1 fruit fly cellular context compared by ENCODE assay signal in the genomic region with DNA sequence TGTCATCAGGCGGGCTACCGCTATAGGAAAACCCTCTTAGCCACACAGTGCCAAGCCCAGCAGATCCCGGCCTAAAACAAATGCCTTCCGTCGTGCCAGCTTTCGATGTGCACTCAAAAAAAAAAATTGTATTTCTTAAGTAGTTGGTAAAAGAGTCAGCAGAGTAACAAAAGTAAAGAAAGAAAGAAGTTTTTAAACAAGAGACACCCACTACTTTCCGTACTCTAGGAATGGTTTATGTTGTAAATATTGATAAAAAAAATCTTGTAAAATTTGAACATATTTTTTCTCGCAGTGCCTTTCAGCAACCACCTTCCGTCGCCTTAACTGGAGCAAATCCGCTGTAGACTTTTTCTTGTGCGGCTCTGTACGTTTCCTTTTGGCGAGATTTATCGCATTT.
TF ChIP-seq lines count a peak whose summit lies in the region.

No protein-coding gene starts in this region.

TF ChIP-seq in whole organism, embryonic, 481 proteins besides CTCF, POLR2A, EP300 and RAD21 (continued from another document and continues in another):
- TF ChIP-seq CG15269 (tag; optimal IDR thresholded peaks at IDR 0.05; lab: Kevin White, UChicago) = peak; percentile 56
- no peak for TF ChIP-seq CG6272 (GFP tag; IDR thresholded peaks at IDR 0.05; lab: Robert Waterston, UW)
- TF ChIP-seq salm (tag; optimal IDR thresholded peaks at IDR 0.05; lab: Kevin White, UChicago) = no peak
- no peak for TF ChIP-seq CG12299 (tag; optimal IDR thresholded peaks at IDR 0.05; lab: Kevin White, UChicago)
- no peak for TF ChIP-seq CG1647 (GFP tag; optimal IDR thresholded peaks at IDR 0.05; lab: Kevin White, UChicago)
- TF ChIP-seq Bgb (GFP tag; IDR thresholded peaks at IDR 0.05; lab: Robert Waterston, UW; ENCODE audit: partially characterized antibody) = no peak
- no peak for TF ChIP-seq Hr39 (optimal IDR thresholded peaks at IDR 0.05; lab: Kevin White, UChicago)
- TF ChIP-seq gsb-n (tag; optimal IDR thresholded peaks at IDR 0.05; lab: Kevin White, UChicago) = peak; percentile 4
- no peak for TF ChIP-seq CG2889 (GFP tag; IDR thresholded peaks at IDR 0.05; lab: Robert Waterston, UW)
- peak; percentile 51 for TF ChIP-seq CG4820 (GFP tag; optimal IDR thresholded peaks at IDR 0.05; lab: Kevin White, UChicago)
- no peak for TF ChIP-seq CG4360 (GFP tag; IDR thresholded peaks at IDR 0.05; lab: Robert Waterston, UW)
- TF ChIP-seq hth (optimal IDR thresholded peaks at IDR 0.05; lab: Kevin White, UChicago) = no peak
- no peak for TF ChIP-seq hkb (optimal IDR thresholded peaks at IDR 0.05; lab: Kevin White, UChicago)
- peak; percentile 66 for TF ChIP-seq hkb (GFP tag; IDR thresholded peaks at IDR 0.05; lab: Robert Waterston, UW)
- no peak for TF ChIP-seq Kr (GFP tag; optimal IDR thresholded peaks at IDR 0.05; lab: Kevin White, UChicago)
- TF ChIP-seq ranshi (GFP tag; IDR thresholded peaks at IDR 0.05; lab: Robert Waterston, UW) = 0 out of 2 replicates have a peak, but pooled peaks have one; percentile 39
- TF ChIP-seq CG13424 (tag; optimal IDR thresholded peaks at IDR 0.05; lab: Kevin White, UChicago) = peak; percentile 58
- TF ChIP-seq seq (GFP tag; IDR thresholded peaks at IDR 0.05; lab: Robert Waterston, UW) = peak; percentile 19; the same call in 1 of the 2 replicates
- no peak for TF ChIP-seq CG11696 (GFP tag; IDR thresholded peaks at IDR 0.05; lab: Robert Waterston, UW)
- no peak for TF ChIP-seq bowl (GFP tag; IDR thresholded peaks at IDR 0.05; lab: Robert Waterston, UW)
- TF ChIP-seq CG7839 (tag; optimal IDR thresholded peaks at IDR 0.05; lab: Kevin White, UChicago) = peak; percentile 68
- TF ChIP-seq Nf-YC (tag; optimal IDR thresholded peaks at IDR 0.05; lab: Kevin White, UChicago) = no peak
- no peak for TF ChIP-seq Sin3A (optimal IDR thresholded peaks at IDR 0.05; lab: Kevin White, UChicago)
- no peak for TF ChIP-seq Dref (GFP tag; IDR thresholded peaks at IDR 0.05; lab: Robert Waterston, UW)
- TF ChIP-seq CG7928 (GFP tag; optimal IDR thresholded peaks at IDR 0.05; lab: Kevin White, UChicago) = no peak
- no peak for TF ChIP-seq danr (GFP tag; IDR thresholded peaks at IDR 0.05; lab: Robert Waterston, UW)
- TF ChIP-seq nerfin-1 (tag; optimal IDR thresholded peaks at IDR 0.05; lab: Kevin White, UChicago) = no peak
- no peak for TF ChIP-seq Rfx (GFP tag; IDR thresholded peaks at IDR 0.05; lab: Robert Waterston, UW)
- TF ChIP-seq chinmo (GFP tag; IDR thresholded peaks at IDR 0.05; lab: Robert Waterston, UW; ENCODE audit: partially characterized antibody) = no peak
- peak; percentile 23 for TF ChIP-seq CG15514 (GFP tag; optimal IDR thresholded peaks at IDR 0.05; lab: Kevin White, UChicago)
- no peak for TF ChIP-seq TFAM (GFP tag; optimal IDR thresholded peaks at IDR 0.05; lab: Kevin White, UChicago)
- TF ChIP-seq Rx (GFP tag; IDR thresholded peaks at IDR 0.05; lab: Robert Waterston, UW) = no peak
- no peak for TF ChIP-seq knrl (GFP tag; IDR thresholded peaks at IDR 0.05; lab: Robert Waterston, UW; ENCODE audit: partially characterized antibody)
- no peak for TF ChIP-seq HLHmδ (GFP tag; optimal IDR thresholded peaks at IDR 0.05; lab: Kevin White, UChicago)
- TF ChIP-seq CG3726 (GFP tag; IDR thresholded peaks at IDR 0.05; lab: Robert Waterston, UW) = no peak
- peak; percentile 4 for TF ChIP-seq CG9437 (GFP tag; optimal IDR thresholded peaks at IDR 0.05; lab: Kevin White, UChicago)
- peak; percentile 54 for TF ChIP-seq slbo (GFP tag; IDR thresholded peaks at IDR 0.05; lab: Robert Waterston, UW)
- TF ChIP-seq HLH4C (GFP tag; IDR thresholded peaks at IDR 0.05; lab: Robert Waterston, UW; ENCODE audit: partially characterized antibody) = no peak
- TF ChIP-seq dimm (GFP tag; IDR thresholded peaks at IDR 0.05; lab: Robert Waterston, UW) = no peak
- TF ChIP-seq Max (GFP tag; optimal IDR thresholded peaks at IDR 0.05; lab: Kevin White, UChicago) = no peak
- TF ChIP-seq Sox100B (GFP tag; optimal IDR thresholded peaks at IDR 0.05; lab: Kevin White, UChicago) = peak; percentile 38
- no peak for TF ChIP-seq GATAe (GFP tag; conservative IDR thresholded peaks at IDR 0.05; lab: Robert Waterston, UW)
- no peak for TF ChIP-seq amos (GFP tag; IDR thresholded peaks at IDR 0.05; lab: Robert Waterston, UW; ENCODE audit: partially characterized antibody)
- no peak for TF ChIP-seq CG10321 (GFP tag; IDR thresholded peaks at IDR 0.05; lab: Robert Waterston, UW)
- no peak for TF ChIP-seq luna (GFP tag; optimal IDR thresholded peaks at IDR 0.05; lab: Kevin White, UChicago)
- no peak for TF ChIP-seq CG11085 (GFP tag; IDR thresholded peaks at IDR 0.05; lab: Robert Waterston, UW)
- no peak for TF ChIP-seq sna (GFP tag; IDR thresholded peaks at IDR 0.05; lab: Robert Waterston, UW; ENCODE audit: partially characterized antibody)
- TF ChIP-seq CG2678 (tag; optimal IDR thresholded peaks at IDR 0.05; lab: Kevin White, UChicago) = peak; percentile 66
- TF ChIP-seq CG8290 (GFP tag; optimal IDR thresholded peaks at IDR 0.05; lab: Kevin White, UChicago) = no peak
- no peak for TF ChIP-seq CG8290 (tag; optimal IDR thresholded peaks at IDR 0.05; lab: Kevin White, UChicago)
- TF ChIP-seq HmgZ (tag; optimal IDR thresholded peaks at IDR 0.05; lab: Kevin White, UChicago) = no peak
- TF ChIP-seq CG11695 (GFP tag; IDR thresholded peaks at IDR 0.05; lab: Robert Waterston, UW) = no peak
- TF ChIP-seq Ada2b (GFP tag; IDR thresholded peaks at IDR 0.05; lab: Robert Waterston, UW) = no peak; the same call in 1 of the 2 replicates
- TF ChIP-seq gfzf (GFP tag; optimal IDR thresholded peaks at IDR 0.05; lab: Kevin White, UChicago) = no peak
- TF ChIP-seq Poxn (GFP tag; IDR thresholded peaks at IDR 0.05; lab: Robert Waterston, UW) = no peak
- peak; percentile 25 for TF ChIP-seq CG10209 (GFP tag; optimal IDR thresholded peaks at IDR 0.05; lab: Kevin White, UChicago)
- TF ChIP-seq CG4707 (GFP tag; optimal IDR thresholded peaks at IDR 0.05; lab: Kevin White, UChicago) = no peak
- TF ChIP-seq HmgD (GFP tag; optimal IDR thresholded peaks at IDR 0.05; lab: Kevin White, UChicago) = no peak
- no peak for TF ChIP-seq fu2 (GFP tag; optimal IDR thresholded peaks at IDR 0.05; lab: Kevin White, UChicago)
- peak; percentile 20 for TF ChIP-seq NC2β (GFP tag; optimal IDR thresholded peaks at IDR 0.05; lab: Kevin White, UChicago)
- TF ChIP-seq CG2120 (GFP tag; optimal IDR thresholded peaks at IDR 0.05; lab: Kevin White, UChicago) = peak; percentile 64
- TF ChIP-seq Fer2 (tag; optimal IDR thresholded peaks at IDR 0.05; lab: Kevin White, UChicago) = no peak
- TF ChIP-seq CG13894 (tag; optimal IDR thresholded peaks at IDR 0.05; lab: Kevin White, UChicago) = no peak
- TF ChIP-seq crc (GFP tag; optimal IDR thresholded peaks at IDR 0.05; lab: Kevin White, UChicago) = peak; percentile 17
- TF ChIP-seq CG15601 (tag; optimal IDR thresholded peaks at IDR 0.05; lab: Kevin White, UChicago) = peak; percentile 17
- TF ChIP-seq crol (GFP tag; IDR thresholded peaks at IDR 0.05; lab: Robert Waterston, UW) = no peak
- no peak for TF ChIP-seq usp (GFP tag; optimal IDR thresholded peaks at IDR 0.05; lab: Kevin White, UChicago)
- peak; percentile 34 for TF ChIP-seq fd96Cb (tag; optimal IDR thresholded peaks at IDR 0.05; lab: Kevin White, UChicago)
- no peak for TF ChIP-seq gsb (GFP tag; IDR thresholded peaks at IDR 0.05; lab: Robert Waterston, UW)
- TF ChIP-seq CG6813 (GFP tag; optimal IDR thresholded peaks at IDR 0.05; lab: Kevin White, UChicago) = peak; percentile 40
- no peak for TF ChIP-seq CG14667 (GFP tag; IDR thresholded peaks at IDR 0.05; lab: Robert Waterston, UW)
- TF ChIP-seq CG12659 (GFP tag; optimal IDR thresholded peaks at IDR 0.05; lab: Kevin White, UChicago) = peak; percentile 17
- TF ChIP-seq Sry-δ (GFP tag; optimal IDR thresholded peaks at IDR 0.05; lab: Kevin White, UChicago) = no peak
- peak; percentile 48 for TF ChIP-seq Sox102F (GFP tag; optimal IDR thresholded peaks at IDR 0.05; lab: Kevin White, UChicago)
- no peak for TF ChIP-seq abd-A (tag; optimal IDR thresholded peaks at IDR 0.05; lab: Kevin White, UChicago)
- TF ChIP-seq prd (optimal IDR thresholded peaks at IDR 0.05; lab: Kevin White, UChicago) = no peak
- TF ChIP-seq prd (GFP tag; IDR thresholded peaks at IDR 0.05; lab: Robert Waterston, UW) = peak; percentile 57; the same call in 1 of the 3 replicates
- TF ChIP-seq Tbp (GFP tag; optimal IDR thresholded peaks at IDR 0.05; lab: Kevin White, UChicago) = no peak
- TF ChIP-seq CG7357 (GFP tag; IDR thresholded peaks at IDR 0.05; lab: Robert Waterston, UW) = no peak
- TF ChIP-seq her (GFP tag; optimal IDR thresholded peaks at IDR 0.05; lab: Kevin White, UChicago) = peak; percentile 19
- no peak for TF ChIP-seq CG1024 (GFP tag; IDR thresholded peaks at IDR 0.05; lab: Robert Waterston, UW)
- peak; percentile 51 for TF ChIP-seq CG17829 (tag; optimal IDR thresholded peaks at IDR 0.05; lab: Kevin White, UChicago)
- TF ChIP-seq peb (GFP tag; IDR thresholded peaks at IDR 0.05; lab: Robert Waterston, UW) = no peak
- no peak for TF ChIP-seq H15 (GFP tag; IDR thresholded peaks at IDR 0.05; lab: Robert Waterston, UW)
- TF ChIP-seq caup (GFP tag; optimal IDR thresholded peaks at IDR 0.05; lab: Kevin White, UChicago; ENCODE audit: severe bottlenecking) = peak; percentile 47
- TF ChIP-seq CG13287 (GFP tag; IDR thresholded peaks at IDR 0.05; lab: Robert Waterston, UW; ENCODE audit: partially characterized antibody) = no peak
- no peak for TF ChIP-seq Nf-YA (GFP tag; IDR thresholded peaks at IDR 0.05; lab: Robert Waterston, UW)
- TF ChIP-seq Doc3 (GFP tag; IDR thresholded peaks at IDR 0.05; lab: Robert Waterston, UW; ENCODE audit: partially characterized antibody) = no peak
- no peak for TF ChIP-seq ash1 (GFP tag; optimal IDR thresholded peaks at IDR 0.05; lab: Kevin White, UChicago)
- peak; percentile 11 for TF ChIP-seq CG2875 (GFP tag; optimal IDR thresholded peaks at IDR 0.05; lab: Kevin White, UChicago)
- peak; percentile 57 for TF ChIP-seq phol (tag; optimal IDR thresholded peaks at IDR 0.05; lab: Kevin White, UChicago)
- peak; percentile 55 for TF ChIP-seq Atf6 (GFP tag; IDR thresholded peaks at IDR 0.05; lab: Robert Waterston, UW)
- no peak for TF ChIP-seq Lpt (GFP tag; optimal IDR thresholded peaks at IDR 0.05; lab: Kevin White, UChicago)
- TF ChIP-seq Fer1 (GFP tag; optimal IDR thresholded peaks at IDR 0.05; lab: Kevin White, UChicago) = peak; percentile 66
- TF ChIP-seq CG13123 (GFP tag; optimal IDR thresholded peaks at IDR 0.05; lab: Kevin White, UChicago) = no peak
- TF ChIP-seq en (GFP tag; optimal IDR thresholded peaks at IDR 0.05; lab: Kevin White, UChicago) = peak; percentile 26
- TF ChIP-seq CG3995 (GFP tag; optimal IDR thresholded peaks at IDR 0.05; lab: Kevin White, UChicago) = no peak
- TF ChIP-seq gcm2 (GFP tag; optimal IDR thresholded peaks at IDR 0.05; lab: Kevin White, UChicago) = peak; percentile 8
- no peak for TF ChIP-seq Adf1 (GFP tag; IDR thresholded peaks at IDR 0.05; lab: Robert Waterston, UW)
- peak; percentile 73 for TF ChIP-seq row (GFP tag; IDR thresholded peaks at IDR 0.05; lab: Robert Waterston, UW)
- TF ChIP-seq Oli (tag; optimal IDR thresholded peaks at IDR 0.05; lab: Kevin White, UChicago) = peak; percentile 61
- TF ChIP-seq CG8924 (tag; optimal IDR thresholded peaks at IDR 0.05; lab: Kevin White, UChicago) = peak; percentile 55
- peak; percentile 42 for TF ChIP-seq nmo (GFP tag; optimal IDR thresholded peaks at IDR 0.05; lab: Kevin White, UChicago)
- TF ChIP-seq onecut (GFP tag; IDR thresholded peaks at IDR 0.05; lab: Robert Waterston, UW) = no peak
- peak; percentile 58; the same call in 1 of the 2 replicates for TF ChIP-seq vvl (GFP tag; IDR thresholded peaks at IDR 0.05; lab: Robert Waterston, UW)
- TF ChIP-seq tup (GFP tag; optimal IDR thresholded peaks at IDR 0.05; lab: Kevin White, UChicago) = peak; percentile 19
- no peak for TF ChIP-seq YL-1 (GFP tag; optimal IDR thresholded peaks at IDR 0.05; lab: Kevin White, UChicago)
- TF ChIP-seq CG6689 (GFP tag; IDR thresholded peaks at IDR 0.05; lab: Robert Waterston, UW) = peak; percentile 35
- TF ChIP-seq Hmx (GFP tag; optimal IDR thresholded peaks at IDR 0.05; lab: Kevin White, UChicago) = no peak
- TF ChIP-seq CG7271 (tag; optimal IDR thresholded peaks at IDR 0.05; lab: Kevin White, UChicago) = no peak
- no peak for TF ChIP-seq CG15073 (GFP tag; optimal IDR thresholded peaks at IDR 0.05; lab: Kevin White, UChicago)
- peak; percentile 46 for TF ChIP-seq az2 (GFP tag; optimal IDR thresholded peaks at IDR 0.05; lab: Kevin White, UChicago)
- TF ChIP-seq Antp (GFP tag; optimal IDR thresholded peaks at IDR 0.05; lab: Kevin White, UChicago) = no peak
- 0 out of 3 replicates have a peak, but pooled peaks have one; percentile 35 for TF ChIP-seq CG11093 (GFP tag; IDR thresholded peaks at IDR 0.05; lab: Robert Waterston, UW)
- no peak for TF ChIP-seq emc (GFP tag; optimal IDR thresholded peaks at IDR 0.05; lab: Kevin White, UChicago)
- TF ChIP-seq Oaz (GFP tag; IDR thresholded peaks at IDR 0.05; lab: Robert Waterston, UW) = no peak
- no peak for TF ChIP-seq C15 (GFP tag; IDR thresholded peaks at IDR 0.05; lab: Robert Waterston, UW)
- peak; percentile 52 for TF ChIP-seq CG13624 (GFP tag; optimal IDR thresholded peaks at IDR 0.05; lab: Kevin White, UChicago)
- no peak for TF ChIP-seq CG14014 (GFP tag; IDR thresholded peaks at IDR 0.05; lab: Robert Waterston, UW)
- TF ChIP-seq CG1529 (GFP tag; optimal IDR thresholded peaks at IDR 0.05; lab: Kevin White, UChicago) = peak; percentile 9
- TF ChIP-seq BEAF-32 (GFP tag; optimal IDR thresholded peaks at IDR 0.05; lab: Kevin White, UChicago) = no peak
- TF ChIP-seq sug (tag; optimal IDR thresholded peaks at IDR 0.05; lab: Kevin White, UChicago) = no peak
- no peak for TF ChIP-seq Scr (GFP tag; IDR thresholded peaks at IDR 0.05; lab: Robert Waterston, UW; ENCODE audit: partially characterized antibody)
- TF ChIP-seq CG10267 (tag; optimal IDR thresholded peaks at IDR 0.05; lab: Kevin White, UChicago) = peak; percentile 34
- no peak for TF ChIP-seq CG4282 (GFP tag; optimal IDR thresholded peaks at IDR 0.05; lab: Kevin White, UChicago)
- TF ChIP-seq pita (GFP tag; optimal IDR thresholded peaks at IDR 0.05; lab: Kevin White, UChicago) = no peak
- TF ChIP-seq stc (GFP tag; IDR thresholded peaks at IDR 0.05; lab: Robert Waterston, UW) = 0 out of 2 replicates have a peak, but pooled peaks have one; percentile 35
- TF ChIP-seq run (tag; optimal IDR thresholded peaks at IDR 0.05; lab: Kevin White, UChicago) = no peak
- no peak for TF ChIP-seq CG3163 (GFP tag; optimal IDR thresholded peaks at IDR 0.05; lab: Kevin White, UChicago)
- TF ChIP-seq Pdp1 (GFP tag; optimal IDR thresholded peaks at IDR 0.05; lab: Kevin White, UChicago) = peak; percentile 26 to 31
- no peak for TF ChIP-seq btn (GFP tag; optimal IDR thresholded peaks at IDR 0.05; lab: Kevin White, UChicago)
